Worm (Caenorhabditis elegans): Measurements from ENCODE around the gene math-45.

DNA sequence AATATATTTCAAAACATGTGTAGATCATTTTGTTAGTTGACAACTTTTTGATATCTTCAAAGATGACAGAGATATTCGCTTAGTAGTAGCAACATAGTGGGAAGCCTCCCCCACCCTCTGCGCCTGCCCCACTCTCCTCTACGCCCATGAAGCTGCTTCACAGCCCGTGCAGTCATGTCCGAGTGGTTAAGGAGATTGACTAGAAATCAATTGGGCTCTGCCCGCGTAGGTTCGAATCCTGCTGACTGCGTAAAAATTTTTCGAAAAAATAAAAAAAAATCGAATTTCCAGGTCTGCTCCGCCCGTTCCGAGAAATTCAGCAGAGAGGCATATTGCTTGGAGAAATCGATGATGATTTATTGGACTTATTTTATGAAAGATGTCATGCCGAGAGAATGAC lies 2.6 kb upstream of the math-45 start:
- TF ChIP-seq unc-62 (GFP tag; optimal IDR thresholded peaks at IDR 0.05) (no peak), tbx-2 (tag; optimal IDR thresholded peaks at IDR 0.05) (no peak)

All from whole organism, L3 larva.